Fruit fly (Drosophila melanogaster): Measurements from ENCODE around the gene Atg101.

The Atg101 gene

dm6 chrX:18837046-18837445 is 45.6 kb downstream of the Atg101 start (continued):
- no peak for TF ChIP-seq Atf3 (GFP tag; optimal IDR thresholded peaks at IDR 0.05)
- TF ChIP-seq CG13624 (GFP tag; optimal IDR thresholded peaks at IDR 0.05): no peak
- no peak for TF ChIP-seq Hr39 (optimal IDR thresholded peaks at IDR 0.05)
- TF ChIP-seq gem (tag; optimal IDR thresholded peaks at IDR 0.05): peak; percentile 66
- TF ChIP-seq CG16779 (GFP tag; IDR thresholded peaks at IDR 0.05): no peak
- 0 out of 2 replicates have a peak, but pooled peaks have one; percentile 22 for TF ChIP-seq ro (GFP tag; IDR thresholded peaks at IDR 0.05)
- 0 out of 2 replicates have a peak, but pooled peaks have one; percentile 38 for TF ChIP-seq ssp (GFP tag; IDR thresholded peaks at IDR 0.05)
- no peak for TF ChIP-seq CG13894 (tag; optimal IDR thresholded peaks at IDR 0.05)
- no peak for TF ChIP-seq sr (GFP tag; IDR thresholded peaks at IDR 0.05)
- TF ChIP-seq CG30403 (GFP tag; optimal IDR thresholded peaks at IDR 0.05): peak; percentile 40
- no peak for TF ChIP-seq Kr (GFP tag; optimal IDR thresholded peaks at IDR 0.05)
- peak; percentile 20 for TF ChIP-seq CG11398 (GFP tag; optimal IDR thresholded peaks at IDR 0.05)
- no peak for TF ChIP-seq tll (GFP tag; optimal IDR thresholded peaks at IDR 0.05)
- TF ChIP-seq CG11247 (GFP tag; IDR thresholded peaks at IDR 0.05): no peak; the same call in 1 of the 2 replicates
- TF ChIP-seq sna (GFP tag; IDR thresholded peaks at IDR 0.05; ENCODE audit: partially characterized antibody): no peak
- peak; percentile 7 for TF ChIP-seq Hmr (GFP tag; optimal IDR thresholded peaks at IDR 0.05)
- no peak for TF ChIP-seq CG3163 (GFP tag; optimal IDR thresholded peaks at IDR 0.05)
- TF ChIP-seq zf30C (GFP tag; optimal IDR thresholded peaks at IDR 0.05): no peak
- no peak for TF ChIP-seq insv (GFP tag; optimal IDR thresholded peaks at IDR 0.05)
- no peak for TF ChIP-seq Elba2 (GFP tag; optimal IDR thresholded peaks at IDR 0.05)
- TF ChIP-seq unpg (GFP tag; optimal IDR thresholded peaks at IDR 0.05): peak; percentile 46
- TF ChIP-seq CG4404 (GFP tag; IDR thresholded peaks at IDR 0.05): peak; percentile 63
- TF ChIP-seq CG2120 (GFP tag; optimal IDR thresholded peaks at IDR 0.05): peak; percentile 35
- TF ChIP-seq fd64A (GFP tag; optimal IDR thresholded peaks at IDR 0.05): no peak
- TF ChIP-seq CG11695 (GFP tag; IDR thresholded peaks at IDR 0.05): peak; percentile 45; the same call in 1 of the 3 replicates
- TF ChIP-seq Blimp-1 (GFP tag; optimal IDR thresholded peaks at IDR 0.05): no peak
- TF ChIP-seq CrebB (tag; optimal IDR thresholded peaks at IDR 0.05): no peak
- TF ChIP-seq Opbp (GFP tag; IDR thresholded peaks at IDR 0.05; ENCODE audit: partially characterized antibody): no peak
- TF ChIP-seq CG17385 (GFP tag; optimal IDR thresholded peaks at IDR 0.05): peak; percentile 30
- no peak for TF ChIP-seq CG17568 (GFP tag; optimal IDR thresholded peaks at IDR 0.05)
- TF ChIP-seq E2f2 (GFP tag; IDR thresholded peaks at IDR 0.05): peak; percentile 48; the same call in 1 of the 2 replicates
- no peak for TF ChIP-seq gt (GFP tag; IDR thresholded peaks at IDR 0.05)
- no peak for TF ChIP-seq vnd (GFP tag; IDR thresholded peaks at IDR 0.05; ENCODE audit: partially characterized antibody)
- TF ChIP-seq chn (GFP tag; optimal IDR thresholded peaks at IDR 0.05): no peak
- peak; percentile 28 for TF ChIP-seq Chrac-16 (GFP tag; optimal IDR thresholded peaks at IDR 0.05)
- no peak for TF ChIP-seq CG15601 (tag; optimal IDR thresholded peaks at IDR 0.05)
- TF ChIP-seq ash1 (GFP tag; optimal IDR thresholded peaks at IDR 0.05): no peak
- no peak for TF ChIP-seq CG7928 (GFP tag; optimal IDR thresholded peaks at IDR 0.05)
- TF ChIP-seq Hmx (GFP tag; optimal IDR thresholded peaks at IDR 0.05): no peak
- TF ChIP-seq Dip3 (GFP tag; optimal IDR thresholded peaks at IDR 0.05): no peak
- TF ChIP-seq CG17829 (tag; optimal IDR thresholded peaks at IDR 0.05): peak; percentile 43
- TF ChIP-seq stwl (tag; optimal IDR thresholded peaks at IDR 0.05): no peak
- TF ChIP-seq PHDP (tag; optimal IDR thresholded peaks at IDR 0.05): peak; percentile 22
- TF ChIP-seq sc (optimal IDR thresholded peaks at IDR 0.05): no peak
- TF ChIP-seq sc (GFP tag; optimal IDR thresholded peaks at IDR 0.05): no peak
- no peak for TF ChIP-seq hb (GFP tag; IDR thresholded peaks at IDR 0.05; ENCODE audit: partially characterized antibody)
- peak; percentile 68 for TF ChIP-seq CoRest (tag; optimal IDR thresholded peaks at IDR 0.05)
- no peak for TF ChIP-seq NFAT (GFP tag; IDR thresholded peaks at IDR 0.05)
- TF ChIP-seq chif (GFP tag; optimal IDR thresholded peaks at IDR 0.05): peak; percentile 21 to 31
- no peak for TF ChIP-seq CG6254 (GFP tag; optimal IDR thresholded peaks at IDR 0.05)
- no peak for TF ChIP-seq Sry-δ (GFP tag; optimal IDR thresholded peaks at IDR 0.05)
